Worm (Caenorhabditis elegans): ENCODE measurements around the gene Y81G3A.4.

Y81G3A.4 gene

DNA sequence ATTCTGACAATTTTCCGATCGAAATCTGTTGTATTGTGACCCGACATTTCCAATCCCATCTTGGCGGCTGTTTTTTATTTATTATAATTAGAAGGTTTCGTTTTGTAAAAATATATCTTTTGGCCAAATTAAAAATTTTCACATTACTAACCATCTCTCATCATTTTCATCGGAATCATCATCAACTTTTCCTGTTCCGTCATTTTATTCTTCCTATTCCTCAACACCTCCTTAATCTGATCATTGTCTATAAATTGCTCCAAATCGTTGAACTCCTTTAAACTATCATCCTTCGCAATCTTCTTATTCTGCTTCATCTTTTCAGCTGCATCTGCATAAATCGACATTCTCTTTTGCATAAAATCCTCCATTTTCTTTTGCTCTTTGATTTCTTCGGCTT, 51.1 kb downstream of the Y81G3A.4 start:
- TF ChIP-seq dao-5 (tag; optimal IDR thresholded peaks at IDR 0.05) (no peak), him-1 (tag; optimal IDR thresholded peaks at IDR 0.05) (no peak), W03F9.2 (tag; optimal IDR thresholded peaks at IDR 0.05) (no peak)

Measured in whole organism, L4/young adult.